Fruit fly (Drosophila melanogaster) whole organism, embryonic: ENCODE results near the gene CG12990.

Experiments used
- Adf1 ChIP-seq: fragments of 200-800 bp; sonication (Bioruptor generic); IDR thresholded peaks from 2 replicates; pipeline ENCODE4 v1.3.6; 2022; ENCODE audit warnings: missing biosample characterization, missing genetic modification characterization
- Awh ChIP-seq: fragments of 200-800 bp; sonication (Bioruptor generic); IDR thresholded peaks from 2 replicates; pipeline ENCODE4, ENCODE4 v1.3.6; 2022; ENCODE audit warnings: missing biosample characterization, missing genetic modification characterization
- C15 ChIP-seq: fragments of 200-800 bp; sonication (Bioruptor generic); IDR thresholded peaks from 3 replicates; pipeline ENCODE4 v1.3.6; 2022; ENCODE audit warnings: missing biosample characterization, missing genetic modification characterization
- CG10147 ChIP-seq: fragments of 200-800 bp; sonication (Bioruptor generic); optimal IDR thresholded peaks from 2 replicates; lab custom pipeline; 2019; ENCODE audit warnings: missing biosample characterization, mild to moderate bottlenecking, missing genetic modification characterization, moderate library complexity
- CG10565 ChIP-seq: fragments of 200-800 bp; sonication (Bioruptor generic); optimal IDR thresholded peaks from 3 replicates; lab custom pipeline; 2016; ENCODE audit warnings: missing biosample characterization, mild to moderate bottlenecking, missing genetic modification characterization
- CG11085 ChIP-seq: fragments of 200-800 bp; sonication (Bioruptor generic); IDR thresholded peaks from 2 replicates; pipeline ENCODE4 v1.3.6; 2022; ENCODE audit warnings: missing biosample characterization, missing genetic modification characterization
- CG12104 ChIP-seq: fragments of 200-800 bp; sonication (Bioruptor generic); optimal IDR thresholded peaks from 3 replicates; lab custom pipeline; 2016; ENCODE audit warnings: missing biosample characterization, missing genetic modification characterization
- CG15073 ChIP-seq: fragments of 200-800 bp; sonication (Bioruptor generic); optimal IDR thresholded peaks from 2 replicates; lab custom pipeline; 2016; ENCODE audit warnings: missing biosample characterization, missing genetic modification characterization
- CG2129 ChIP-seq: fragments of 200-800 bp; sonication (Bioruptor generic); IDR thresholded peaks from 2 replicates; pipeline ENCODE4 v1.3.6; 2022; ENCODE audit warnings: missing biosample characterization, missing genetic modification characterization; ENCODE audit not compliant: partially characterized antibody
- CG2678 ChIP-seq: fragments of 200-800 bp; sonication (Bioruptor generic); optimal IDR thresholded peaks from 3 replicates; lab custom pipeline; 2019; ENCODE audit warnings: missing biosample characterization, mild to moderate bottlenecking, missing genetic modification characterization, moderate library complexity
- CG2875 ChIP-seq: fragments of 200-800 bp; sonication (Bioruptor generic); optimal IDR thresholded peaks from 2 replicates; lab custom pipeline; 2017; ENCODE audit warnings: missing biosample characterization, mild to moderate bottlenecking, missing genetic modification characterization, missing genetic modification reagents
- CG30431 ChIP-seq: fragments of 200-800 bp; sonication (Bioruptor generic); optimal IDR thresholded peaks from 2 replicates; lab custom pipeline; 2017; ENCODE audit warnings: missing biosample characterization, missing genetic modification characterization
- CG4282 ChIP-seq: fragments of 200-800 bp; sonication (Bioruptor generic); optimal IDR thresholded peaks from 2 replicates; lab custom pipeline; 2016; ENCODE audit warnings: missing biosample characterization, missing genetic modification characterization
- CG6654 ChIP-seq: fragments of 200-800 bp; sonication (Bioruptor generic); optimal IDR thresholded peaks from 2 replicates; lab custom pipeline; 2017; ENCODE audit warnings: missing biosample characterization, mild to moderate bottlenecking, missing genetic modification characterization
- CG6683 ChIP-seq: fragments of 200-800 bp; sonication (Bioruptor generic); optimal IDR thresholded peaks from 2 replicates; lab custom pipeline; 2017; ENCODE audit warnings: missing biosample characterization, mild to moderate bottlenecking, missing genetic modification characterization, missing genetic modification reagents
- CG6813 ChIP-seq: fragments of 200-800 bp; sonication (Bioruptor generic); optimal IDR thresholded peaks from 2 replicates; lab custom pipeline; 2017; ENCODE audit warnings: missing biosample characterization, missing genetic modification characterization, mild to moderate bottlenecking, moderate library complexity, missing genetic modification reagents
- CG7357 ChIP-seq: fragments of 200-800 bp; sonication (Bioruptor generic); IDR thresholded peaks from 3 replicates; pipeline ENCODE4 v1.3.6; 2022; ENCODE audit warnings: missing biosample characterization, missing genetic modification characterization
- CG8089 ChIP-seq: fragments of 200-800 bp; sonication (Bioruptor generic); optimal IDR thresholded peaks from 3 replicates; lab custom pipeline; 2016; ENCODE audit warnings: missing biosample characterization, missing genetic modification characterization
- CG8765 ChIP-seq: fragments of 200-800 bp; sonication (Bioruptor generic); IDR thresholded peaks from 2 replicates; pipeline ENCODE4 v1.3.6; 2022; ENCODE audit warnings: missing biosample characterization, missing genetic modification characterization
- D19A ChIP-seq: fragments of 200-800 bp; optimal IDR thresholded peaks from 3 replicates; lab custom pipeline; 2019; ENCODE audit warnings: missing biosample characterization, mild to moderate bottlenecking, missing genetic modification characterization, moderate library complexity
- D19B ChIP-seq: fragments of 200-800 bp; sonication (Bioruptor generic); optimal IDR thresholded peaks from 2 replicates; lab custom pipeline; 2017; ENCODE audit warnings: missing biosample characterization, mild to moderate bottlenecking, missing genetic modification characterization
- Eip74EF ChIP-seq, 2 experiments: fragments of 200-800 bp in 1 of 2; fragments of >200 bp in 1 of 2; sonication (Bioruptor generic) in 1 of 2; optimal IDR thresholded peaks; 2 replicates each; lab custom pipeline; 2017 to 2019; ENCODE audit warnings: missing biosample characterization in 2 of 2, missing genetic modification characterization in 2 of 2, mild to moderate bottlenecking in 1 of 2, moderate library complexity in 1 of 2
- Gug ChIP-seq: fragments of 200-800 bp; sonication (Bioruptor generic); IDR thresholded peaks from 4 replicates; pipeline ENCODE4 v1.3.6; 2022; ENCODE audit warnings: missing biosample characterization, missing genetic modification characterization
- Hey ChIP-seq: fragments of 200-800 bp; sonication (Bioruptor generic); optimal IDR thresholded peaks from 3 replicates; lab custom pipeline; 2018; ENCODE audit warnings: missing biosample characterization, mild to moderate bottlenecking, missing genetic modification characterization
- Hmr ChIP-seq: fragments of 200-800 bp; sonication (Bioruptor generic); optimal IDR thresholded peaks from 3 replicates; lab custom pipeline; 2017; ENCODE audit warnings: mild to moderate bottlenecking, missing biosample characterization, missing genetic modification reagents, missing genetic modification characterization
- Kr ChIP-seq: fragments of 200-800 bp; sonication (Bioruptor generic); optimal IDR thresholded peaks from 2 replicates; lab custom pipeline; 2017; ENCODE audit warnings: missing biosample characterization, mild to moderate bottlenecking, missing genetic modification characterization
- Lpt ChIP-seq: fragments of >200 bp; optimal IDR thresholded peaks from 2 replicates; lab custom pipeline; 2018; ENCODE audit warnings: missing biosample characterization, missing genetic modification characterization
- NFAT ChIP-seq: fragments of 200-800 bp; sonication (Bioruptor generic); IDR thresholded peaks from 2 replicates; pipeline ENCODE4 v1.3.6; 2022; ENCODE audit warnings: missing biosample characterization, missing genetic modification characterization
- PHDP ChIP-seq: fragments of 200-800 bp; sonication (Bioruptor generic); optimal IDR thresholded peaks from 3 replicates; lab custom pipeline; 2018; ENCODE audit warnings: missing biosample characterization, mild to moderate bottlenecking, missing genetic modification characterization, moderate library complexity
- Ravus ChIP-seq: fragments of 200-800 bp; sonication (Bioruptor generic); IDR thresholded peaks from 2 replicates; pipeline ENCODE4 v1.3.6; 2022; ENCODE audit warnings: missing biosample characterization, missing genetic modification characterization
- Scr ChIP-seq: fragments of 200-800 bp; sonication (Bioruptor generic); IDR thresholded peaks from 2 replicates; pipeline ENCODE4 v1.3.6; 2022; ENCODE audit warnings: missing biosample characterization, missing genetic modification characterization; ENCODE audit not compliant: partially characterized antibody
- TFAM ChIP-seq: fragments of 200-800 bp; sonication (Bioruptor generic); optimal IDR thresholded peaks from 2 replicates; lab custom pipeline; 2017; ENCODE audit warnings: missing biosample characterization, missing genetic modification characterization, inconsistent platforms
- az2 ChIP-seq: fragments of 200-800 bp; sonication (Bioruptor generic); optimal IDR thresholded peaks from 3 replicates; lab custom pipeline; 2016; ENCODE audit warnings: missing biosample characterization, missing genetic modification characterization
- corto ChIP-seq: fragments of 200-800 bp; sonication (Bioruptor generic); optimal IDR thresholded peaks from 2 replicates; lab custom pipeline; 2016; ENCODE audit warnings: missing biosample characterization, mild to moderate bottlenecking, missing genetic modification characterization, moderate library complexity
- dan ChIP-seq: fragments of 200-800 bp; sonication (Bioruptor generic); IDR thresholded peaks from 2 replicates; pipeline ENCODE4 v1.3.6; 2022; ENCODE audit warnings: missing biosample characterization, missing genetic modification characterization
- fd102C ChIP-seq: fragments of 200-800 bp; sonication (Bioruptor generic); optimal IDR thresholded peaks from 2 replicates; lab custom pipeline; 2018; ENCODE audit warnings: missing biosample characterization, mild to moderate bottlenecking, missing genetic modification characterization, moderate library complexity
- fd96Cb ChIP-seq: fragments of 200-800 bp; sonication (Bioruptor generic); optimal IDR thresholded peaks from 2 replicates; lab custom pipeline; 2018; ENCODE audit warnings: missing biosample characterization, mild to moderate bottlenecking, missing genetic modification characterization, moderate library complexity
- gcm ChIP-seq: fragments of 200-800 bp; sonication (Bioruptor generic); optimal IDR thresholded peaks from 2 replicates; lab custom pipeline; 2019; ENCODE audit warnings: missing biosample characterization, mild to moderate bottlenecking, missing genetic modification characterization, moderate library complexity
- jigr1 ChIP-seq: fragments of 200-800 bp; sonication (Bioruptor generic); IDR thresholded peaks from 3 replicates; pipeline ENCODE4 v1.3.6; 2022; ENCODE audit warnings: missing biosample characterization, missing genetic modification characterization
- jumu ChIP-seq: fragments of 200-800 bp; sonication (Bioruptor generic); optimal IDR thresholded peaks from 3 replicates; lab custom pipeline; 2016; ENCODE audit warnings: missing biosample characterization, missing genetic modification characterization
- lov ChIP-seq, 2 experiments: fragments of 200-800 bp in 1 of 2; fragments of >200 bp in 1 of 2; sonication (Bioruptor generic) in 1 of 2; IDR thresholded peaks in 1 of 2; optimal IDR thresholded peaks in 1 of 2; 2 replicates in 1 of 2; 3 replicates in 1 of 2; pipeline versions ENCODE4 v1.3.6 to Lab custom; 2017 to 2022; ENCODE audit warnings: missing biosample characterization in 1 of 2, missing genetic modification characterization in 1 of 2
- luna ChIP-seq: fragments of 200-800 bp; sonication (Bioruptor generic); optimal IDR thresholded peaks from 2 replicates; lab custom pipeline; 2016; ENCODE audit warnings: missing biosample characterization, missing genetic modification characterization
- oc ChIP-seq: fragments of 200-800 bp; sonication (Bioruptor generic); optimal IDR thresholded peaks from 2 replicates; lab custom pipeline; 2018; ENCODE audit warnings: missing biosample characterization, mild to moderate bottlenecking, missing genetic modification characterization, moderate library complexity
- org-1 ChIP-seq: fragments of 200-800 bp; sonication (Bioruptor generic); optimal IDR thresholded peaks from 2 replicates; lab custom pipeline; 2017; ENCODE audit warnings: missing biosample characterization, missing genetic modification characterization
- peb ChIP-seq: fragments of 200-800 bp; sonication (Bioruptor generic); IDR thresholded peaks from 2 replicates; pipeline ENCODE4 v1.3.6; 2022; ENCODE audit warnings: missing biosample characterization, missing genetic modification characterization
- sisA ChIP-seq: fragments of 200-800 bp; sonication (Bioruptor generic); IDR thresholded peaks from 2 replicates; pipeline ENCODE4 v1.3.6; 2022; ENCODE audit warnings: missing biosample characterization, missing genetic modification characterization
- toy ChIP-seq: fragments of 200-800 bp; sonication (Bioruptor generic); IDR thresholded peaks from 2 replicates; pipeline ENCODE4 v1.3.6; 2022; ENCODE audit warnings: missing biosample characterization, missing genetic modification characterization
- ttk ChIP-seq: fragments of 200-800 bp; sonication (Bioruptor generic); IDR thresholded peaks from 2 replicates; pipeline ENCODE4 v2.1.2; 2022; ENCODE audit warnings: missing biosample characterization, missing genetic modification characterization

CG12990 gene

dm6 chrX:17702738-17703570 lies 31.3 kb upstream of the CG12990 start, which contains the start of the genes CG8188 and par-6 (continued):
- TF ChIP-seq CG6654 = peak; percentile 49
- TF ChIP-seq fd102C = peak; percentile 50
- peak; percentile 87 for TF ChIP-seq sisA (GFP tag; lab: Robert Waterston, UW)
- peak; percentile 68 for TF ChIP-seq CG6813 (GFP tag; lab: Kevin White, UChicago)
- TF ChIP-seq Awh (GFP tag; lab: Robert Waterston, UW) = peak; percentile 89
- peak; percentile 88 for TF ChIP-seq az2 (GFP tag; lab: Kevin White, UChicago)
- peak; percentile 49 for TF ChIP-seq luna (GFP tag; lab: Kevin White, UChicago)
- peak; percentile 69 for TF ChIP-seq oc (tag; lab: Kevin White, UChicago)
- TF ChIP-seq Hmr (GFP tag; lab: Kevin White, UChicago) = peak; percentile 88
- TF ChIP-seq D19B (GFP tag; lab: Kevin White, UChicago) = peak; percentile 66
- peak; percentile 83 for TF ChIP-seq ttk
- no peak; the same call in 1 of the 2 replicates for TF ChIP-seq CG2129 (GFP tag; lab: Robert Waterston, UW)
- TF ChIP-seq CG30431 = peak; percentile 78
- no peak for TF ChIP-seq Lpt
- TF ChIP-seq CG4282 (GFP tag; lab: Kevin White, UChicago) = peak; percentile 76
- TF ChIP-seq CG8765 (GFP tag; lab: Robert Waterston, UW) = peak; percentile 91
- TF ChIP-seq jigr1 (GFP tag; lab: Robert Waterston, UW) = peak; percentile 82; the same call in 2 of the 3 replicates
- TF ChIP-seq Ravus = peak; percentile 51
- TF ChIP-seq CG10565 (GFP tag; lab: Kevin White, UChicago) = peak; percentile 44
- TF ChIP-seq CG2678 (tag; lab: Kevin White, UChicago) = peak; percentile 89
- peak; percentile 44; the same call in 1 of the 2 replicates for TF ChIP-seq toy (GFP tag; lab: Robert Waterston, UW)
- TF ChIP-seq Gug = peak; percentile 89
- TF ChIP-seq org-1 (GFP tag; lab: Kevin White, UChicago) = peak; percentile 68
- TF ChIP-seq CG12104 = peak; percentile 69
- TF ChIP-seq jumu (GFP tag; lab: Kevin White, UChicago) = peak; percentile 88
- TF ChIP-seq C15 (GFP tag; lab: Robert Waterston, UW) = peak; percentile 70; the same call in 1 of the 3 replicates
- TF ChIP-seq CG7357 = peak; percentile 69; the same call in 2 of the 3 replicates
- peak; percentile 86 for TF ChIP-seq CG8089
- TF ChIP-seq dan = no peak; the same call in 1 of the 2 replicates
- TF ChIP-seq TFAM (GFP tag; lab: Kevin White, UChicago) = peak; percentile 5
- peak; percentile 64 for TF ChIP-seq CG15073 (GFP tag; lab: Kevin White, UChicago)
- TF ChIP-seq D19A (tag; lab: Kevin White, UChicago) = peak; percentile 76
- peak; percentile 84 for TF ChIP-seq fd96Cb (tag; lab: Kevin White, UChicago)
- TF ChIP-seq CG6683 (GFP tag; lab: Kevin White, UChicago) = peak; percentile 33
- TF ChIP-seq CG11085 (GFP tag; lab: Robert Waterston, UW) = peak; percentile 76
- TF ChIP-seq Kr (GFP tag; lab: Kevin White, UChicago) = no peak
- TF ChIP-seq lov (optimal IDR thresholded peaks at IDR 0.05; lab: Kevin White, UChicago) = no peak
- TF ChIP-seq lov (GFP tag; IDR thresholded peaks at IDR 0.05; lab: Robert Waterston, UW) = peak; percentile 70; the same call in 1 of the 3 replicates
- TF ChIP-seq CG2875 (GFP tag; lab: Kevin White, UChicago) = peak; percentile 68
- TF ChIP-seq Scr (GFP tag; lab: Robert Waterston, UW) = peak; percentile 79
- TF ChIP-seq peb = peak; percentile 74; the same call in 1 of the 2 replicates
- no peak for TF ChIP-seq Hey (tag; lab: Kevin White, UChicago)
- peak in 1 of 2 experiments; percentile 69 for TF ChIP-seq Eip74EF (GFP tag; optimal IDR thresholded peaks at IDR 0.05; lab: Kevin White, UChicago)
- no peak for TF ChIP-seq corto (GFP tag; lab: Kevin White, UChicago)
- TF ChIP-seq PHDP (tag; lab: Kevin White, UChicago) = peak; percentile 84
- TF ChIP-seq Adf1 (GFP tag; lab: Robert Waterston, UW) = peak; percentile 61
- peak; percentile 81 for TF ChIP-seq gcm (GFP tag; lab: Kevin White, UChicago)
- TF ChIP-seq CG10147 (GFP tag; lab: Kevin White, UChicago) = peak; percentile 83
- TF ChIP-seq NFAT (GFP tag; lab: Robert Waterston, UW) = peak; percentile 75
